Worm (Caenorhabditis elegans) whole organism, L3 larva: ENCODE results near the gene ZK1193.2.

Experiments
- R02D3.7 ChIP-seq: fragments of 150-350 bp; optimal IDR thresholded peaks from 2 replicates; lab custom pipeline; 2014; ENCODE audit warnings: missing biosample characterization, missing genetic modification characterization
- aly-2 ChIP-seq: fragments of 150-350 bp; optimal IDR thresholded peaks from 2 replicates; lab custom pipeline; 2014; ENCODE audit warnings: missing biosample characterization, missing genetic modification characterization
- ama-1 ChIP-seq: fragments of 150-350 bp; optimal IDR thresholded peaks from 2 replicates; lab custom pipeline; 2018
- ceh-28 ChIP-seq: fragments of 150-350 bp; optimal IDR thresholded peaks from 2 replicates; lab custom pipeline; 2014; ENCODE audit warnings: missing biosample characterization, missing genetic modification reagents, missing genetic modification characterization
- daf-12 ChIP-seq: fragments of 150-350 bp; optimal IDR thresholded peaks from 2 replicates; lab custom pipeline; 2014; ENCODE audit warnings: missing biosample characterization, missing genetic modification reagents, missing genetic modification characterization
- egl-27 ChIP-seq: sonication (generic microtip); optimal IDR thresholded peaks from 4 replicates; lab custom pipeline; 2017; ENCODE audit warnings: missing biosample characterization, missing genetic modification reagents, missing genetic modification characterization
- egl-5 ChIP-seq: fragments of 150-350 bp; optimal IDR thresholded peaks from 2 replicates; lab custom pipeline; 2017; ENCODE audit warnings: missing biosample characterization, missing genetic modification reagents, missing genetic modification characterization, inconsistent platforms
- elt-1 ChIP-seq: fragments of 150-350 bp; optimal IDR thresholded peaks from 2 replicates; lab custom pipeline; 2014; ENCODE audit warnings: missing biosample characterization, missing genetic modification characterization
- elt-2 ChIP-seq: sonication (generic microtip); optimal IDR thresholded peaks from 2 replicates; lab custom pipeline; 2016; ENCODE audit warnings: missing genetic modification reagents, mild to moderate bottlenecking, missing genetic modification characterization, missing compliant biosample characterization
- elt-3 ChIP-seq, 3 experiments: fragments of 150-350 bp in 1 of 3; sonication (generic microtip) in 2 of 3; optimal IDR thresholded peaks; 2 replicates in 2 of 3; 4 replicates in 1 of 3; lab custom pipeline; 2014 to 2017; ENCODE audit warnings: missing biosample characterization in 3 of 3, missing genetic modification characterization in 3 of 3
- eor-1 ChIP-seq, 2 experiments: fragments of 150-350 bp; optimal IDR thresholded peaks; 2 replicates each; lab custom pipeline; 2014 to 2018; ENCODE audit warnings: missing biosample characterization in 2 of 2, missing genetic modification characterization in 2 of 2
- fkh-10 ChIP-seq: sonication (generic microtip); optimal IDR thresholded peaks from 2 replicates; lab custom pipeline; 2017; ENCODE audit warnings: missing biosample characterization, missing genetic modification reagents, missing genetic modification characterization
- fos-1 ChIP-seq: fragments of 150-350 bp; optimal IDR thresholded peaks from 2 replicates; lab custom pipeline; 2014; ENCODE audit warnings: missing biosample characterization, missing genetic modification characterization
- hmg-11 ChIP-seq: sonication (generic microtip); optimal IDR thresholded peaks from 2 replicates; lab custom pipeline; 2016; ENCODE audit warnings: missing genetic modification characterization, missing compliant biosample characterization
- jun-1 ChIP-seq: fragments of 150-350 bp; optimal IDR thresholded peaks from 2 replicates; lab custom pipeline; 2014; ENCODE audit warnings: missing biosample characterization, missing genetic modification reagents, missing genetic modification characterization
- lin-15B ChIP-seq: fragments of 150-350 bp; optimal IDR thresholded peaks from 2 replicates; lab custom pipeline; 2014; ENCODE audit warnings: missing biosample characterization, missing genetic modification characterization
- lin-39 ChIP-seq: fragments of 150-350 bp; optimal IDR thresholded peaks from 2 replicates; lab custom pipeline; 2018; ENCODE audit warnings: missing biosample characterization, missing genetic modification reagents, missing genetic modification characterization
- lsy-12 ChIP-seq: sonication (generic microtip); optimal IDR thresholded peaks from 2 replicates; lab custom pipeline; 2016; ENCODE audit warnings: mild to moderate bottlenecking, missing genetic modification characterization, missing compliant biosample characterization
- mdl-1 ChIP-seq: fragments of 150-350 bp; optimal IDR thresholded peaks from 2 replicates; lab custom pipeline; 2014; ENCODE audit warnings: missing biosample characterization, missing genetic modification characterization
- mml-1 ChIP-seq: fragments of 150-350 bp; sonication (generic microtip); optimal IDR thresholded peaks from 3 replicates; lab custom pipeline; 2014; ENCODE audit warnings: missing biosample characterization, missing genetic modification characterization
- nfya-1 ChIP-seq: sonication (generic microtip); optimal IDR thresholded peaks from 2 replicates; lab custom pipeline; 2017; ENCODE audit warnings: missing genetic modification characterization, mild to moderate bottlenecking, missing compliant biosample characterization, antibody characterized with exemption, moderate library complexity; ENCODE audit not compliant: insufficient read depth
- nhr-23 ChIP-seq: fragments of 150-350 bp; optimal IDR thresholded peaks from 2 replicates; lab custom pipeline; 2014; ENCODE audit warnings: missing biosample characterization, missing genetic modification reagents, missing genetic modification characterization
- nhr-237 ChIP-seq: fragments of 150-350 bp; optimal IDR thresholded peaks from 2 replicates; lab custom pipeline; 2014; ENCODE audit warnings: missing biosample characterization, missing genetic modification characterization
- nhr-28 ChIP-seq: fragments of 150-350 bp; optimal IDR thresholded peaks from 2 replicates; lab custom pipeline; 2014; ENCODE audit warnings: missing biosample characterization, missing genetic modification characterization
- nhr-43 ChIP-seq: sonication (generic microtip); optimal IDR thresholded peaks from 2 replicates; lab custom pipeline; 2016; ENCODE audit warnings: mild to moderate bottlenecking, missing genetic modification characterization, missing compliant biosample characterization; ENCODE audit not compliant: poor library complexity, severe bottlenecking
- nhr-76 ChIP-seq: fragments of 150-350 bp; sonication (generic microtip); optimal IDR thresholded peaks from 5 replicates; lab custom pipeline; 2014; ENCODE audit warnings: missing biosample characterization, missing genetic modification characterization
- pha-4 ChIP-seq: fragments of 150-350 bp; optimal IDR thresholded peaks from 2 replicates; lab custom pipeline; 2014; ENCODE audit warnings: missing biosample characterization, missing genetic modification reagents, missing genetic modification characterization
- pqm-1 ChIP-seq: fragments of 150-350 bp; optimal IDR thresholded peaks from 2 replicates; lab custom pipeline; 2017; ENCODE audit warnings: missing biosample characterization, missing genetic modification characterization, inconsistent platforms
- sea-2 ChIP-seq: fragments of 150-350 bp; sonication (generic microtip); optimal IDR thresholded peaks from 4 replicates; lab custom pipeline; 2014; ENCODE audit warnings: missing biosample characterization, missing genetic modification reagents, missing genetic modification characterization
- skn-1 ChIP-seq: fragments of 150-350 bp; optimal IDR thresholded peaks from 2 replicates; lab custom pipeline; 2014; ENCODE audit warnings: missing biosample characterization, missing genetic modification characterization
- tbx-2 ChIP-seq: sonication (generic microtip); optimal IDR thresholded peaks from 2 replicates; lab custom pipeline; 2016; ENCODE audit warnings: mild to moderate bottlenecking, missing genetic modification characterization, missing compliant biosample characterization
- unc-62 ChIP-seq: fragments of 150-350 bp; sonication (generic microtip); optimal IDR thresholded peaks from 4 replicates; lab custom pipeline; 2014; ENCODE audit warnings: missing biosample characterization, missing genetic modification reagents, missing genetic modification characterization
- zag-1 ChIP-seq: fragments of 150-350 bp; optimal IDR thresholded peaks from 2 replicates; lab custom pipeline; 2014; ENCODE audit warnings: missing biosample characterization, missing genetic modification characterization
- ztf-11 ChIP-seq: fragments of 150-350 bp; optimal IDR thresholded peaks from 2 replicates; lab custom pipeline; 2014; ENCODE audit warnings: missing biosample characterization, missing genetic modification characterization

Gene ZK1193.2

ce11 chrX:381029-381428 lies 44.4 kb downstream of the ZK1193.2 start:
- TF ChIP-seq nhr-237 (tag; lab: Kevin White, UChicago) (no peak), mdl-1 (no peak), hmg-11 (peak; percentile 56), lin-15B (tag; lab: Kevin White, UChicago) (peak; percentile 1), eor-1 (tag; optimal IDR thresholded peaks at IDR 0.05; lab: Kevin White, UChicago) (no peak), nhr-76 (tag; lab: Kevin White, UChicago) (no peak), ceh-28 (tag; lab: Kevin White, UChicago) (no peak), pha-4 (peak; percentile 3)

ce11 chrX:380505-380904 lies 44.9 kb downstream of the ZK1193.2 start, which contains the start of gene R04A9.3:
Gene R04A9.3, minus strand, starts transcription at chrX:380605.
- TF ChIP-seq R02D3.7 (tag; lab: Kevin White, UChicago) = no peak
- TF ChIP-seq, all 47 proteins: peak for 0

- TF ChIP-seq sea-2 = no peak
- TF ChIP-seq aly-2 (tag; lab: Kevin White, UChicago) = no peak
- no peak for TF ChIP-seq unc-62 (GFP tag; lab: Kevin White, UChicago)
- no peak for TF ChIP-seq nfya-1 (tag; lab: Kevin White, UChicago)
- TF ChIP-seq jun-1 (tag; lab: Kevin White, UChicago) = no peak
- no peak for TF ChIP-seq tbx-2 (tag; lab: Kevin White, UChicago)
- TF ChIP-seq pqm-1 = no peak
- TF ChIP-seq daf-12 (tag; lab: Kevin White, UChicago) = no peak
- no peak for TF ChIP-seq egl-5
- TF ChIP-seq pha-4 = no peak
- TF ChIP-seq fkh-10 (GFP tag; lab: Kevin White, UChicago) = no peak
- no peak for TF ChIP-seq skn-1 (tag; lab: Kevin White, UChicago)
- no peak for TF ChIP-seq lsy-12
- no peak for TF ChIP-seq mml-1
- TF ChIP-seq ama-1 = no peak
- no peak for TF ChIP-seq eor-1 (tag; optimal IDR thresholded peaks at IDR 0.05; lab: Kevin White, UChicago)
- TF ChIP-seq elt-2 (tag; lab: Kevin White, UChicago) = no peak
- no peak for TF ChIP-seq nhr-28 (tag; lab: Kevin White, UChicago)
- TF ChIP-seq, all 47 proteins: peak for 0
These were observed 53.6 kb downstream of the ZK1193.2 start, which contains the start of gene nrde-3 for ce11 chrX:371761-372285. Gene nrde-3, plus strand, starts transcription at chrX:372235.

- TF ChIP-seq tbx-2 (tag; lab: Kevin White, UChicago) = no peak
- TF ChIP-seq R02D3.7 (tag; lab: Kevin White, UChicago) = no peak
- peak; percentile 55 for TF ChIP-seq hmg-11
These were observed 55.5 kb downstream of the ZK1193.2 start for ce11 chrX:369923-370322.

DNA sequence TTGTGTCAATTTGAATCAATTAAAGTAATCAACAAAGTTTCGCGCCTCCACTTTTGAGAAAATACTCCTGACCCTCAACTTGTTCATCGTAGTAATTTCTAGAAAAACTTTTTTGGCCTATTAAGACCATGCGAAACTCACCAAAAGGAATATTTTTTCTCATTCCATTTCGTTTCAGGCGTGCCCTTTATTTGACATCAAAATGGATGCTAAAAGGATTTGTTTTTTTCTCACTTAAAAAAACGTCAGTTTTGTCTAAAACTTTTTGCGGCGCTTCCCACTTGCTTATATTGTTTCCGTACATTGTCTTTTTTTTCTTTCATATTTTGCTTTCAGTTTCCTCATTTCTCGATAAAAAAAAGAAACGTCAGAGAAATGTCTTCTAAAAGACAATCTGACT lies 65.0 kb downstream of the ZK1193.2 start, which contains the start of gene C04E7.5:
C04E7.5 (plus strand) TSS at position 301 of the 400 bp plus-strand sequence.
- TF ChIP-seq fos-1 (no peak), mdl-1 (no peak), nfya-1 (tag; lab: Kevin White, UChicago) (no peak), nhr-43 (no peak), zag-1 (no peak), pqm-1 (no peak), nhr-23 (no peak), nhr-237 (tag; lab: Kevin White, UChicago) (no peak), nhr-76 (tag; lab: Kevin White, UChicago) (no peak), pha-4 (no peak), tbx-2 (tag; lab: Kevin White, UChicago) (no peak), ztf-11 (no peak), lin-39 (tag; lab: Kevin White, UChicago) (no peak), elt-2 (tag; lab: Kevin White, UChicago) (no peak)

DNA sequence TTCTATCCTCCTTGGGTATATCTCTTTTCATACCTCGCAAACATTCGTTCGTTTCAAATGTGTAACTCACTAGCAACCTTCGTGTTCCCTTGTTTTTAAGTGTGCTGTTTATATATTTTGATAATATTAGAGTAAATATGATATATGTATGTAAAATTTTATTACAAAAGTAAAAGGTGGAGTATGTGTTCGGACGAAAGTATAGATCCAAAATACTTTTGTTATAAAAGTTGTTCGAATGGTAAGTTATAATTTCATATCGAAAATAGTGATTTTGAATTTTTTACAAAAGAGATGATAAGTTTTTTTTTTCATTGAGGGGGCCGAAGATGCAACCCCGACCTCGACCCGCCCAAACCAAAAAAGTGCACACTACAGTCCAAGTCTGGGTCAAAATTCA lies 67.6 kb downstream of the ZK1193.2 start, which contains the start of gene C04E7.1:
C04E7.1 (plus strand) TSS at position 301 of the 400 bp plus-strand sequence.
- TF ChIP-seq egl-27 (tag; lab: Kevin White, UChicago) (no peak), egl-5 (no peak), elt-3 (tag; optimal IDR thresholded peaks at IDR 0.05; lab: Kevin White, UChicago) (no peak), nhr-23 (no peak), nfya-1 (tag; lab: Kevin White, UChicago) (no peak), elt-1 (tag; lab: Kevin White, UChicago) (no peak), eor-1 (tag; optimal IDR thresholded peaks at IDR 0.05; lab: Kevin White, UChicago) (no peak), mdl-1 (no peak), sea-2 (no peak)
